Fruit fly (Drosophila melanogaster) whole organism, embryonic: ENCODE results near the gene CG11726.

ENCODE experiments used
- BtbVII ChIP-seq: fragments of 200-800 bp; sonication (Bioruptor generic); optimal IDR thresholded peaks from 3 replicates; lab custom pipeline; 2017; ENCODE audit warnings: missing biosample characterization, mild to moderate bottlenecking, missing genetic modification characterization
- CG10321 ChIP-seq: fragments of 200-800 bp; sonication (Bioruptor generic); IDR thresholded peaks from 2 replicates; pipeline ENCODE4 v1.3.6; 2022; ENCODE audit warnings: missing biosample characterization, missing genetic modification characterization
- CG11093 ChIP-seq: fragments of 200-800 bp; sonication (Bioruptor generic); IDR thresholded peaks from 3 replicates; pipeline ENCODE4 v1.3.6; 2022; ENCODE audit warnings: missing biosample characterization, missing genetic modification characterization
- CG13424 ChIP-seq: fragments of 200-800 bp; sonication (Bioruptor generic); optimal IDR thresholded peaks from 2 replicates; lab custom pipeline; 2019; ENCODE audit warnings: missing biosample characterization, mild to moderate bottlenecking, missing genetic modification characterization, moderate library complexity
- CG13775 ChIP-seq: fragments of 200-800 bp; sonication (Bioruptor generic); optimal IDR thresholded peaks from 3 replicates; lab custom pipeline; 2017; ENCODE audit warnings: missing biosample characterization, mild to moderate bottlenecking, missing genetic modification characterization
- CG14050 ChIP-seq: fragments of 200-800 bp; sonication (Bioruptor generic); IDR thresholded peaks from 3 replicates; pipeline ENCODE4 v1.3.6; 2022; ENCODE audit warnings: missing biosample characterization, missing genetic modification characterization
- CG14710 ChIP-seq: fragments of 200-800 bp; sonication (Bioruptor generic); optimal IDR thresholded peaks from 3 replicates; lab custom pipeline; 2019; ENCODE audit warnings: missing biosample characterization, mild to moderate bottlenecking, missing genetic modification characterization, moderate library complexity
- CG15601 ChIP-seq: fragments of 200-800 bp; sonication (Bioruptor generic); optimal IDR thresholded peaks from 3 replicates; lab custom pipeline; 2019; ENCODE audit warnings: missing biosample characterization, mild to moderate bottlenecking, missing genetic modification characterization, moderate library complexity
- CG15696 ChIP-seq: fragments of 200-800 bp; sonication (Bioruptor generic); optimal IDR thresholded peaks from 2 replicates; lab custom pipeline; 2019; ENCODE audit warnings: missing biosample characterization, mild to moderate bottlenecking, missing genetic modification characterization, moderate library complexity
- CG17912 ChIP-seq: fragments of 200-800 bp; sonication (Bioruptor generic); optimal IDR thresholded peaks from 2 replicates; lab custom pipeline; 2018; ENCODE audit warnings: missing biosample characterization, mild to moderate bottlenecking, missing genetic modification characterization
- CG18262 ChIP-seq: fragments of 200-800 bp; optimal IDR thresholded peaks from 3 replicates; lab custom pipeline; 2019; ENCODE audit warnings: missing biosample characterization, mild to moderate bottlenecking, missing genetic modification characterization, moderate library complexity
- CG2199 ChIP-seq: fragments of 200-800 bp; sonication (Bioruptor generic); IDR thresholded peaks from 3 replicates; pipeline ENCODE4 v1.3.6; 2022; ENCODE audit warnings: missing biosample characterization, missing genetic modification characterization
- CG2678 ChIP-seq: fragments of 200-800 bp; sonication (Bioruptor generic); optimal IDR thresholded peaks from 3 replicates; lab custom pipeline; 2019; ENCODE audit warnings: missing biosample characterization, mild to moderate bottlenecking, missing genetic modification characterization, moderate library complexity
- CG31365 ChIP-seq: fragments of 200-800 bp; sonication (Bioruptor generic); optimal IDR thresholded peaks from 2 replicates; lab custom pipeline; 2018; ENCODE audit warnings: missing biosample characterization, mild to moderate bottlenecking, missing genetic modification characterization
- CG3407 ChIP-seq: fragments of 200-800 bp; sonication (Bioruptor generic); optimal IDR thresholded peaks from 2 replicates; lab custom pipeline; 2018; ENCODE audit warnings: missing biosample characterization, mild to moderate bottlenecking, missing genetic modification characterization
- CG34376 ChIP-seq: fragments of 200-800 bp; sonication (Bioruptor generic); optimal IDR thresholded peaks from 2 replicates; lab custom pipeline; 2018; ENCODE audit warnings: missing biosample characterization, mild to moderate bottlenecking, missing genetic modification characterization
- CG7372 ChIP-seq: fragments of 200-800 bp; sonication (Bioruptor generic); IDR thresholded peaks from 2 replicates; pipeline ENCODE4 v1.3.6; 2022; ENCODE audit warnings: missing biosample characterization, missing genetic modification characterization
- CG7963 ChIP-seq: fragments of 200-800 bp; sonication (Bioruptor generic); IDR thresholded peaks from 3 replicates; pipeline ENCODE4 v1.3.6; 2022; ENCODE audit warnings: missing biosample characterization, missing genetic modification characterization; ENCODE audit not compliant: partially characterized antibody
- CG8290 ChIP-seq, 3 experiments: fragments of 200-800 bp; sonication (Bioruptor generic); optimal IDR thresholded peaks; 2 replicates each; lab custom pipeline; 2016 to 2019; ENCODE audit warnings: missing biosample characterization in 3 of 3, missing genetic modification characterization in 3 of 3, mild to moderate bottlenecking in 2 of 3, moderate library complexity in 1 of 3
- D19A ChIP-seq: fragments of 200-800 bp; optimal IDR thresholded peaks from 3 replicates; lab custom pipeline; 2019; ENCODE audit warnings: missing biosample characterization, mild to moderate bottlenecking, missing genetic modification characterization, moderate library complexity
- Dek ChIP-seq: fragments of 200-800 bp; sonication (Bioruptor generic); optimal IDR thresholded peaks from 3 replicates; lab custom pipeline; 2019; ENCODE audit warnings: missing biosample characterization, mild to moderate bottlenecking, missing genetic modification characterization, moderate library complexity
- Dip3 ChIP-seq: fragments of 200-800 bp; sonication (Bioruptor generic); optimal IDR thresholded peaks from 3 replicates; lab custom pipeline; 2016; ENCODE audit warnings: missing biosample characterization, missing genetic modification characterization
- Doc2 ChIP-seq: fragments of 200-800 bp; sonication (Bioruptor generic); IDR thresholded peaks from 2 replicates; pipeline ENCODE4 v1.3.6; 2022; ENCODE audit warnings: missing biosample characterization, missing genetic modification characterization
- Dref ChIP-seq: fragments of 200-800 bp; sonication (Bioruptor generic); IDR thresholded peaks from 2 replicates; pipeline ENCODE4 v1.3.6; 2022; ENCODE audit warnings: missing biosample characterization, missing genetic modification characterization
- Drgx ChIP-seq: fragments of 200-800 bp; sonication (Bioruptor generic); IDR thresholded peaks from 2 replicates; pipeline ENCODE4 v1.3.6; 2022; ENCODE audit warnings: missing biosample characterization, missing genetic modification characterization
- Eip74EF ChIP-seq, 2 experiments: fragments of 200-800 bp in 1 of 2; fragments of >200 bp in 1 of 2; sonication (Bioruptor generic) in 1 of 2; optimal IDR thresholded peaks; 2 replicates each; lab custom pipeline; 2017 to 2019; ENCODE audit warnings: missing biosample characterization in 2 of 2, missing genetic modification characterization in 2 of 2, mild to moderate bottlenecking in 1 of 2, moderate library complexity in 1 of 2
- HHEX ChIP-seq: fragments of 200-800 bp; sonication (Bioruptor generic); optimal IDR thresholded peaks from 3 replicates; lab custom pipeline; 2017; ENCODE audit warnings: missing biosample characterization, mild to moderate bottlenecking, missing genetic modification characterization, missing genetic modification reagents
- HLH54F ChIP-seq: fragments of 200-800 bp; sonication (Bioruptor generic); optimal IDR thresholded peaks from 3 replicates; lab custom pipeline; 2016; ENCODE audit warnings: missing biosample characterization, missing genetic modification characterization
- Hr51 ChIP-seq, 2 experiments: fragments of 200-800 bp; sonication (Bioruptor generic); optimal IDR thresholded peaks; 2 replicates in 1 of 2; 3 replicates in 1 of 2; lab custom pipeline; 2016 to 2018; ENCODE audit warnings: missing biosample characterization in 2 of 2, missing genetic modification characterization in 2 of 2, mild to moderate bottlenecking in 1 of 2, moderate library complexity in 1 of 2
- Jarid2 ChIP-seq: fragments of 200-800 bp; sonication (Bioruptor generic); optimal IDR thresholded peaks from 3 replicates; lab custom pipeline; 2017; ENCODE audit warnings: mild to moderate bottlenecking, missing biosample characterization, missing genetic modification reagents, missing genetic modification characterization
- MBD-R2 ChIP-seq: fragments of 200-800 bp; sonication (Bioruptor generic); IDR thresholded peaks from 2 replicates; pipeline ENCODE4 v1.3.6; 2022; ENCODE audit warnings: missing biosample characterization, missing genetic modification characterization
- MESR4 ChIP-seq: fragments of 200-800 bp; sonication (Bioruptor generic); optimal IDR thresholded peaks from 2 replicates; lab custom pipeline; 2018; ENCODE audit warnings: missing biosample characterization, mild to moderate bottlenecking, missing genetic modification characterization, moderate library complexity
- Mad ChIP-seq: fragments of 200-800 bp; sonication (Bioruptor generic); optimal IDR thresholded peaks from 2 replicates; lab custom pipeline; 2016; ENCODE audit warnings: missing biosample characterization, missing genetic modification characterization
- Med ChIP-seq: fragments of 200-800 bp; sonication (Bioruptor generic); peaks from one replicate; lab custom pipeline; 2016; ENCODE audit warnings: missing biosample characterization, missing genetic modification characterization, mild to moderate bottlenecking, inconsistent platforms, moderate library complexity
- Oli ChIP-seq: fragments of 200-800 bp; sonication (Bioruptor generic); optimal IDR thresholded peaks from 2 replicates; lab custom pipeline; 2018; ENCODE audit warnings: missing biosample characterization, mild to moderate bottlenecking, missing genetic modification characterization, moderate library complexity
- Pdp1 ChIP-seq, 2 experiments: fragments of 200-800 bp; sonication (Bioruptor generic); optimal IDR thresholded peaks; 3 replicates each; lab custom pipeline; 2016; ENCODE audit warnings: missing biosample characterization in 2 of 2, missing genetic modification characterization in 2 of 2, mild to moderate bottlenecking in 1 of 2, moderate library complexity in 1 of 2
- Scr ChIP-seq: fragments of 200-800 bp; sonication (Bioruptor generic); IDR thresholded peaks from 2 replicates; pipeline ENCODE4 v1.3.6; 2022; ENCODE audit warnings: missing biosample characterization, missing genetic modification characterization; ENCODE audit not compliant: partially characterized antibody
- Sry-δ ChIP-seq: fragments of 200-800 bp; sonication (Bioruptor generic); optimal IDR thresholded peaks from 2 replicates; lab custom pipeline; 2016; ENCODE audit warnings: missing biosample characterization, missing genetic modification characterization
- cg ChIP-seq: fragments of 200-800 bp; sonication (Bioruptor generic); optimal IDR thresholded peaks from 3 replicates; lab custom pipeline; 2019; ENCODE audit warnings: missing biosample characterization, mild to moderate bottlenecking, missing genetic modification characterization, moderate library complexity
- dan ChIP-seq: fragments of 200-800 bp; sonication (Bioruptor generic); IDR thresholded peaks from 2 replicates; pipeline ENCODE4 v1.3.6; 2022; ENCODE audit warnings: missing biosample characterization, missing genetic modification characterization
- dati ChIP-seq: fragments of 200-800 bp; sonication (Bioruptor generic); IDR thresholded peaks from 2 replicates; pipeline ENCODE4 v1.3.6; 2022; ENCODE audit warnings: missing biosample characterization, missing genetic modification characterization
- dpn ChIP-seq, 2 experiments: fragments of 200-800 bp; sonication (Bioruptor generic); optimal IDR thresholded peaks; 3 replicates each; lab custom pipeline; 2016; ENCODE audit warnings: missing biosample characterization in 2 of 2, missing genetic modification characterization in 2 of 2
- h ChIP-seq: fragments of >200 bp; optimal IDR thresholded peaks from 2 replicates; lab custom pipeline; 2017
- ind ChIP-seq: fragments of 200-800 bp; sonication (Bioruptor generic); optimal IDR thresholded peaks from 3 replicates; lab custom pipeline; 2016; ENCODE audit warnings: missing biosample characterization, missing genetic modification characterization
- jigr1 ChIP-seq: fragments of 200-800 bp; sonication (Bioruptor generic); IDR thresholded peaks from 3 replicates; pipeline ENCODE4 v1.3.6; 2022; ENCODE audit warnings: missing biosample characterization, missing genetic modification characterization
- lab ChIP-seq: fragments of 200-800 bp; sonication (Bioruptor generic); optimal IDR thresholded peaks from 3 replicates; lab custom pipeline; 2017; ENCODE audit warnings: missing biosample characterization, missing genetic modification characterization, mild to moderate bottlenecking, moderate library complexity, missing genetic modification reagents
- mam ChIP-seq: fragments of 200-800 bp; sonication (Bioruptor generic); optimal IDR thresholded peaks from 3 replicates; lab custom pipeline; 2016; ENCODE audit warnings: missing biosample characterization, missing genetic modification characterization
- sisA ChIP-seq: fragments of 200-800 bp; sonication (Bioruptor generic); IDR thresholded peaks from 2 replicates; pipeline ENCODE4 v1.3.6; 2022; ENCODE audit warnings: missing biosample characterization, missing genetic modification characterization
- ttk ChIP-seq: fragments of 200-800 bp; sonication (Bioruptor generic); IDR thresholded peaks from 2 replicates; pipeline ENCODE4 v2.1.2; 2022; ENCODE audit warnings: missing biosample characterization, missing genetic modification characterization
- yki ChIP-seq: fragments of >200 bp; optimal IDR thresholded peaks from 3 replicates; lab custom pipeline; 2018
- z ChIP-seq: fragments of 200-800 bp; sonication (Bioruptor generic); IDR thresholded peaks from 3 replicates; pipeline ENCODE4 v1.3.6; 2022; ENCODE audit warnings: missing biosample characterization, missing genetic modification characterization

CG11726 gene

DNA sequence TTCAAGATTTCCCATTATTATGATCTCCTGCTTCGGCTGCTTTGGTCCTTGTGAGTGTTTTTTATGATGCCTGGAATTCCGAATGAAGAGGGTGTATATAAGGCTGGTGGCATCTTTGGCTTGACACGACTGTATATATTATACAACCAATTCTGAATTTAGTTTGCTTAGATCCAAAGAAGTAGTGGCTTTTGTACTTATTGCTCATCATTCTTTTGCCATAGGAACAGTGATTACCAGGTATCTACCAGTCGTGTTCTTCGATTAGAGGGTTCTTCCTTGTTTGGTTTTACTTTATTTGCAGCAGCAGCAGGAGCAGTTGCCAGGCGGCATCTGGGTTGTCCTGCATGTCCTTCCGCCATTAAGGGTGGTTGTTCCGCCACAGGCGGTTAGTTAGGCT, 9.1 kb downstream of the CG11726 start (continued):
- TF ChIP-seq Med (peak; percentile 91), Sry-δ (GFP tag; lab: Kevin White, UChicago) (no peak), Pdp1 (GFP tag; optimal IDR thresholded peaks at IDR 0.05; lab: Kevin White, UChicago) (peak; percentile 46 to 64), CG7963 (GFP tag; lab: Robert Waterston, UW) (no peak), MESR4 (no peak), jigr1 (GFP tag; lab: Robert Waterston, UW) (no peak), lab (GFP tag; lab: Kevin White, UChicago) (peak; percentile 67), HLH54F (GFP tag; lab: Kevin White, UChicago) (peak; percentile 53), sisA (GFP tag; lab: Robert Waterston, UW) (peak; percentile 67), D19A (tag; lab: Kevin White, UChicago) (peak; percentile 58), Doc2 (GFP tag; lab: Robert Waterston, UW) (no peak), BtbVII (no peak), CG3407 (no peak), Mad (GFP tag; lab: Kevin White, UChicago) (peak; percentile 55), Jarid2 (no peak), CG8290 (GFP tag; optimal IDR thresholded peaks at IDR 0.05; lab: Kevin White, UChicago) (no peak), CG8290 (tag; optimal IDR thresholded peaks at IDR 0.05; lab: Kevin White, UChicago) (peak in 1 of 2 experiments; percentile 69), CG13424 (peak; percentile 36), Eip74EF (GFP tag; optimal IDR thresholded peaks at IDR 0.05; lab: Kevin White, UChicago) (no peak), CG34376 (GFP tag; lab: Kevin White, UChicago) (no peak), CG13775 (GFP tag; lab: Kevin White, UChicago) (peak; percentile 52), ind (GFP tag; lab: Kevin White, UChicago) (peak; percentile 43), CG14050 (GFP tag; lab: Robert Waterston, UW) (peak; percentile 27; the same call in 1 of the 3 replicates), dati (GFP tag; lab: Robert Waterston, UW) (no peak), Oli (peak; percentile 68), Drgx (GFP tag; lab: Robert Waterston, UW) (no peak), CG10321 (GFP tag; lab: Robert Waterston, UW) (no peak), CG2678 (tag; lab: Kevin White, UChicago) (peak; percentile 66), CG18262 (tag; lab: Kevin White, UChicago) (peak; percentile 65), dpn (GFP tag; optimal IDR thresholded peaks at IDR 0.05; lab: Kevin White, UChicago) (peak; percentile 32 to 41), h (no peak), ttk (GFP tag; lab: Robert Waterston, UW) (peak; percentile 71), Scr (GFP tag; lab: Robert Waterston, UW) (no peak), CG17912 (GFP tag; lab: Kevin White, UChicago) (no peak), Dref (GFP tag; lab: Robert Waterston, UW) (no peak), Dip3 (GFP tag; lab: Kevin White, UChicago) (peak; percentile 37), HHEX (no peak), CG15601 (tag; lab: Kevin White, UChicago) (peak; percentile 5), cg (GFP tag; lab: Kevin White, UChicago) (no peak), CG14710 (peak; percentile 18), Hr51 (GFP tag; optimal IDR thresholded peaks at IDR 0.05; lab: Kevin White, UChicago) (peak; percentile 8 to 54), dan (GFP tag; lab: Robert Waterston, UW) (no peak), CG7372 (GFP tag; lab: Robert Waterston, UW) (no peak), Dek (tag; lab: Kevin White, UChicago) (no peak), CG11093 (peak; percentile 57; the same call in 1 of the 3 replicates), CG31365 (tag; lab: Kevin White, UChicago) (no peak), mam (GFP tag; lab: Kevin White, UChicago) (peak; percentile 40), z (no peak), MBD-R2 (no peak), CG2199 (GFP tag; lab: Robert Waterston, UW) (no peak), CG15696 (no peak), yki (lab: Kevin White, UChicago) (no peak)
